Worm (Caenorhabditis elegans) whole organism, L4/young adult: ENCODE results near the gene clc-32.

Source experiments
- W03F9.2 ChIP-seq: fragments of 150-350 bp; optimal IDR thresholded peaks from 2 replicates; lab custom pipeline; 2014; ENCODE audit warnings: missing biosample characterization, missing genetic modification characterization
- dao-5 ChIP-seq: sonication (generic microtip); optimal IDR thresholded peaks from 2 replicates; lab custom pipeline; 2016; ENCODE audit warnings: missing genotype, missing genetic modification characterization, moderate library complexity, missing compliant biosample characterization
- him-1 ChIP-seq: sonication (generic microtip); optimal IDR thresholded peaks from 2 replicates; lab custom pipeline; 2016; ENCODE audit warnings: missing genotype, missing genetic modification reagents, missing genetic modification characterization, missing compliant biosample characterization

Gene clc-32

ce11 chrV:16159594-16159993 lies 18.6 kb upstream of the clc-32 start, which contains the start of gene F10A3.17:
TSS of gene F10A3.17 (minus strand) at chrV:16159694.
- TF ChIP-seq him-1 (tag; lab: Kevin White, UChicago) (no peak), dao-5 (tag; lab: Kevin White, UChicago) (no peak), W03F9.2 (tag; lab: Kevin White, UChicago) (no peak)

ce11 chrV:16158391-16158790 lies 17.4 kb upstream of the clc-32 start, which contains the start of gene str-99:
TSS of gene str-99 (minus strand) at chrV:16158491.
- TF ChIP-seq dao-5 (tag; lab: Kevin White, UChicago) = no peak
- no peak for TF ChIP-seq W03F9.2 (tag; lab: Kevin White, UChicago)
- no peak for TF ChIP-seq him-1 (tag; lab: Kevin White, UChicago)

- TF ChIP-seq dao-5 (tag; lab: Kevin White, UChicago) (no peak), him-1 (tag; lab: Kevin White, UChicago) (no peak)
These were observed 14.1 kb upstream of the clc-32 start, which contains the start of gene str-97 for ce11 chrV:16155111-16155510. TSS of gene str-97 (minus strand) at chrV:16155211.

- TF ChIP-seq dao-5 (tag; lab: Kevin White, UChicago) (no peak), him-1 (tag; lab: Kevin White, UChicago) (no peak), W03F9.2 (tag; lab: Kevin White, UChicago) (no peak)
These were observed 12.4 kb upstream of the clc-32 start, which contains the start of gene str-254 for ce11 chrV:16153375-16153774. TSS of gene str-254 (minus strand) at chrV:16153475.

- TF ChIP-seq him-1 (tag; lab: Kevin White, UChicago) (no peak), dao-5 (tag; lab: Kevin White, UChicago) (no peak), W03F9.2 (tag; lab: Kevin White, UChicago) (no peak)
These were observed 7.8 kb upstream of the clc-32 start, which contains the start of gene F10A3.4 for ce11 chrV:16148805-16149204. TSS of gene F10A3.4 (plus strand) at chrV:16149105.

ce11 chrV:16145009-16145408 lies 4.0 kb upstream of the clc-32 start:
- TF ChIP-seq dao-5 (tag; lab: Kevin White, UChicago) (no peak), him-1 (tag; lab: Kevin White, UChicago) (no peak), W03F9.2 (tag; lab: Kevin White, UChicago) (no peak)

- TF ChIP-seq dao-5 (tag; lab: Kevin White, UChicago) (no peak), W03F9.2 (tag; lab: Kevin White, UChicago) (no peak), him-1 (tag; lab: Kevin White, UChicago) (no peak)
These were observed 2.2 kb upstream of the clc-32 start, which contains the start of gene fbxa-88 for ce11 chrV:16143066-16143581. TSS of gene fbxa-88 (minus strand) at chrV:16143116.

ce11 chrV:16142371-16142770 lies 1.4 kb upstream of the clc-32 start, which contains the start of gene fbxa-18:
TSS of gene fbxa-18 (plus strand) at chrV:16142671.
- no peak for TF ChIP-seq him-1 (tag; lab: Kevin White, UChicago)
- TF ChIP-seq dao-5 (tag; lab: Kevin White, UChicago) = no peak
- TF ChIP-seq W03F9.2 (tag; lab: Kevin White, UChicago) = no peak

ce11 chrV:16139529-16139928 lies 1.4 kb downstream of the clc-32 start, which contains the start of gene clc-11:
TSS of gene clc-11 (minus strand) at chrV:16139629.
- TF ChIP-seq him-1 (tag; lab: Kevin White, UChicago) = no peak
- TF ChIP-seq dao-5 (tag; lab: Kevin White, UChicago) = no peak
- no peak for TF ChIP-seq W03F9.2 (tag; lab: Kevin White, UChicago)

- TF ChIP-seq W03F9.2 (tag; lab: Kevin White, UChicago) = no peak
- no peak for TF ChIP-seq him-1 (tag; lab: Kevin White, UChicago)
- no peak for TF ChIP-seq dao-5 (tag; lab: Kevin White, UChicago)
These were observed 3.9 kb downstream of the clc-32 start, which contains the start of gene F44G3.7 for ce11 chrV:16137043-16137442. TSS of gene F44G3.7 (minus strand) at chrV:16137143.

ce11 chrV:16132705-16133104 lies 8.3 kb downstream of the clc-32 start, which contains the start of gene fbxa-144:
TSS of gene fbxa-144 (minus strand) at chrV:16132805.
- TF ChIP-seq him-1 (tag; lab: Kevin White, UChicago) (no peak), W03F9.2 (tag; lab: Kevin White, UChicago) (no peak), dao-5 (tag; lab: Kevin White, UChicago) (no peak)

- TF ChIP-seq W03F9.2 (tag; lab: Kevin White, UChicago) (no peak), him-1 (tag; lab: Kevin White, UChicago) (no peak), dao-5 (tag; lab: Kevin White, UChicago) (no peak)
These were observed 8.8 kb downstream of the clc-32 start for ce11 chrV:16132215-16132614.

ce11 chrV:16131249-16131648 lies 9.7 kb downstream of the clc-32 start, which contains the start of gene fbxa-142:
TSS of gene fbxa-142 (minus strand) at chrV:16131349.
- TF ChIP-seq W03F9.2 (tag; lab: Kevin White, UChicago) = no peak
- TF ChIP-seq him-1 (tag; lab: Kevin White, UChicago) = no peak
- no peak for TF ChIP-seq dao-5 (tag; lab: Kevin White, UChicago)

- TF ChIP-seq dao-5 (tag; lab: Kevin White, UChicago) = no peak
- no peak for TF ChIP-seq W03F9.2 (tag; lab: Kevin White, UChicago)
- TF ChIP-seq him-1 (tag; lab: Kevin White, UChicago) = no peak
These were observed 11.9 kb downstream of the clc-32 start for ce11 chrV:16129116-16129515.
